Worm (Caenorhabditis elegans) whole organism, young adult: ENCODE results near the gene F11E6.4.

ENCODE experiments used
- F22D6.2 ChIP-seq: sonication (generic microtip); optimal IDR thresholded peaks from 2 replicates; lab custom pipeline; 2016; ENCODE audit warnings: mild to moderate bottlenecking, missing genetic modification characterization, missing compliant biosample characterization
- F23B12.7 ChIP-seq: sonication (generic microtip); optimal IDR thresholded peaks from 2 replicates; lab custom pipeline; 2017; ENCODE audit warnings: missing genetic modification characterization, mild to moderate bottlenecking, missing compliant biosample characterization, antibody characterized with exemption, moderate library complexity; ENCODE audit not compliant: insufficient read depth
- F49E8.2 ChIP-seq: sonication (generic microtip); optimal IDR thresholded peaks from 3 replicates; lab custom pipeline; 2017; ENCODE audit warnings: missing genetic modification characterization, mild to moderate bottlenecking, missing compliant biosample characterization, antibody characterized with exemption, moderate library complexity; ENCODE audit not compliant: insufficient read depth
- F55B11.4 ChIP-seq: sonication (generic microtip); optimal IDR thresholded peaks from 2 replicates; lab custom pipeline; 2016; ENCODE audit warnings: missing compliant biosample characterization, missing genetic modification characterization, borderline replicate concordance; ENCODE audit not compliant: insufficient read depth
- F57A8.1 ChIP-seq: fragments of 200-800 bp; sonication (Bioruptor generic); optimal IDR thresholded peaks from 2 replicates; lab custom pipeline; 2018; ENCODE audit warnings: mild to moderate bottlenecking, missing genetic modification characterization, moderate library complexity, missing compliant biosample characterization
- ama-1 ChIP-seq, 3 experiments: fragments of 150-350 bp in 1 of 3; sonication (generic microtip) in 2 of 3; optimal IDR thresholded peaks; 2 replicates each; lab custom pipeline; 2014 to 2018; ENCODE audit warnings: missing biosample characterization in 2 of 3, missing genetic modification characterization in 2 of 3, missing genetic modification reagents in 2 of 3
- ccch-3 ChIP-seq: fragments of 200-800 bp; sonication (Bioruptor generic); optimal IDR thresholded peaks from 2 replicates; lab custom pipeline; 2018; ENCODE audit warnings: mild to moderate bottlenecking, missing genetic modification characterization, missing compliant biosample characterization
- cebp-1 ChIP-seq, 2 experiments: fragments of 200-800 bp in 1 of 2; sonication (Bioruptor generic) in 1 of 2; sonication (generic microtip) in 1 of 2; IDR thresholded peaks in 1 of 2; optimal IDR thresholded peaks in 1 of 2; 2 replicates each; pipeline versions ENCODE4 v1.3.6 to Lab custom; 2017 to 2022; ENCODE audit warnings: missing compliant biosample characterization in 2 of 2, missing genetic modification characterization in 2 of 2, mild to moderate bottlenecking in 1 of 2, missing genetic modification reagents in 1 of 2, moderate library complexity in 1 of 2
- lag-1 ChIP-seq: fragments of 200-800 bp; sonication (Bioruptor generic); IDR thresholded peaks from 2 replicates; pipeline ENCODE4 v1.3.6; 2022; ENCODE audit warnings: missing genetic modification reagents, missing genetic modification characterization, missing compliant biosample characterization
- lin-26 ChIP-seq: fragments of 200-800 bp; sonication (Bioruptor generic); IDR thresholded peaks from 2 replicates; pipeline ENCODE4 v1.3.6; 2022; ENCODE audit warnings: missing genetic modification reagents, missing genetic modification characterization, missing compliant biosample characterization
- snpc-1.3 ChIP-seq: sonication (generic microtip); optimal IDR thresholded peaks from 2 replicates; lab custom pipeline; 2017; ENCODE audit warnings: missing genetic modification characterization, mild to moderate bottlenecking, missing compliant biosample characterization, antibody characterized with exemption, moderate library complexity, missing genotype, missing genetic modification reagents; ENCODE audit not compliant: insufficient read depth
- unc-62 ChIP-seq: fragments of 150-350 bp; optimal IDR thresholded peaks from 2 replicates; lab custom pipeline; 2014; ENCODE audit warnings: missing biosample characterization, missing genetic modification reagents, missing genetic modification characterization
- ztf-22 ChIP-seq: fragments of 200-800 bp; sonication (Bioruptor generic); optimal IDR thresholded peaks from 2 replicates; lab custom pipeline; 2018; ENCODE audit warnings: mild to moderate bottlenecking, missing genetic modification characterization, moderate library complexity, missing compliant biosample characterization

ce11 chrIV:17483230-17483629, 13.1 kb upstream of the F11E6.4 start, which contains the start of gene rabr-2:
- TF ChIP-seq snpc-1.3 (no peak), ccch-3 (GFP tag; lab: Kevin White, UChicago) (no peak), ztf-22 (GFP tag; lab: Kevin White, UChicago) (no peak), cebp-1 (GFP tag; IDR thresholded peaks at IDR 0.05; lab: Robert Waterston, UW) (no peak), cebp-1 (tag; optimal IDR thresholded peaks at IDR 0.05; lab: Kevin White, UChicago) (no peak), unc-62 (no peak), F22D6.2 (tag; lab: Kevin White, UChicago) (no peak), lin-26 (no peak), F49E8.2 (tag; lab: Kevin White, UChicago) (no peak), F57A8.1 (no peak), lag-1 (GFP tag; lab: Robert Waterston, UW) (no peak), ama-1 (optimal IDR thresholded peaks at IDR 0.05; lab: Kevin White, UChicago) (no peak), ama-1 (GFP tag; optimal IDR thresholded peaks at IDR 0.05; lab: Kevin White, UChicago) (no peak), F23B12.7 (tag; lab: Kevin White, UChicago) (no peak), F55B11.4 (tag; lab: Kevin White, UChicago) (no peak)
